Fruit fly (Drosophila melanogaster) whole organism, embryonic: ENCODE measurements around the gene CG8509.

Experiments used
- CG10431 ChIP-seq: fragments of 200-800 bp; sonication (Bioruptor generic); optimal IDR thresholded peaks from 3 replicates; lab custom pipeline; 2018; ENCODE audit warnings: missing biosample characterization, mild to moderate bottlenecking, missing genetic modification characterization
- CG11456 ChIP-seq: fragments of 200-800 bp; sonication (Bioruptor generic); IDR thresholded peaks from 3 replicates; pipeline ENCODE4 v1.3.6; 2022; ENCODE audit warnings: missing biosample characterization, missing genetic modification characterization
- CG11695 ChIP-seq: fragments of 200-800 bp; sonication (Bioruptor generic); IDR thresholded peaks from 3 replicates; pipeline ENCODE4 v1.3.6; 2022; ENCODE audit warnings: missing biosample characterization, missing genetic modification characterization
- CG1233 ChIP-seq: fragments of 200-800 bp; sonication (Bioruptor generic); optimal IDR thresholded peaks from 4 replicates; lab custom pipeline; 2018; ENCODE audit warnings: missing biosample characterization, mild to moderate bottlenecking, missing genetic modification characterization
- CG13123 ChIP-seq: fragments of 200-800 bp; sonication (Bioruptor generic); optimal IDR thresholded peaks from 2 replicates; lab custom pipeline; 2016; ENCODE audit warnings: missing biosample characterization, missing genetic modification characterization
- CG16813 ChIP-seq: fragments of 200-800 bp; sonication (Bioruptor generic); IDR thresholded peaks from 3 replicates; pipeline ENCODE4 v1.3.6; 2022; ENCODE audit warnings: missing biosample characterization, missing genetic modification characterization; ENCODE audit not compliant: partially characterized antibody
- CG17385 ChIP-seq: fragments of 200-800 bp; sonication (Bioruptor generic); optimal IDR thresholded peaks from 3 replicates; lab custom pipeline; 2018; ENCODE audit warnings: missing biosample characterization, mild to moderate bottlenecking, missing genetic modification characterization
- CG17568 ChIP-seq: fragments of 200-800 bp; sonication (Bioruptor generic); optimal IDR thresholded peaks from 2 replicates; lab custom pipeline; 2018; ENCODE audit warnings: missing biosample characterization, mild to moderate bottlenecking, missing genetic modification characterization, moderate library complexity
- CG2116 ChIP-seq: fragments of 200-800 bp; sonication (Bioruptor generic); optimal IDR thresholded peaks from 3 replicates; lab custom pipeline; 2018; ENCODE audit warnings: missing biosample characterization, mild to moderate bottlenecking, missing genetic modification characterization
- CG2129 ChIP-seq: fragments of 200-800 bp; sonication (Bioruptor generic); IDR thresholded peaks from 2 replicates; pipeline ENCODE4 v1.3.6; 2022; ENCODE audit warnings: missing biosample characterization, missing genetic modification characterization; ENCODE audit not compliant: partially characterized antibody
- CG2199 ChIP-seq: fragments of 200-800 bp; sonication (Bioruptor generic); IDR thresholded peaks from 3 replicates; pipeline ENCODE4 v1.3.6; 2022; ENCODE audit warnings: missing biosample characterization, missing genetic modification characterization
- CG30403 ChIP-seq: fragments of 200-800 bp; sonication (Bioruptor generic); optimal IDR thresholded peaks from 3 replicates; lab custom pipeline; 2016; ENCODE audit warnings: missing biosample characterization, missing genetic modification characterization
- CG43689 ChIP-seq: fragments of 200-800 bp; sonication (Bioruptor generic); IDR thresholded peaks from 2 replicates; pipeline ENCODE4 v1.3.6; 2022; ENCODE audit warnings: missing biosample characterization, missing genetic modification characterization
- CG5245 ChIP-seq: fragments of 200-800 bp; sonication (Bioruptor generic); optimal IDR thresholded peaks from 3 replicates; lab custom pipeline; 2016; ENCODE audit warnings: missing biosample characterization, missing genetic modification characterization
- CG6175 ChIP-seq: fragments of 200-800 bp; sonication (Bioruptor generic); IDR thresholded peaks from 3 replicates; pipeline ENCODE4 v1.3.6; 2022; ENCODE audit warnings: missing biosample characterization, missing genetic modification characterization
- CG6765 ChIP-seq: fragments of 200-800 bp; sonication (Bioruptor generic); optimal IDR thresholded peaks from 3 replicates; lab custom pipeline; 2017; ENCODE audit warnings: missing biosample characterization, mild to moderate bottlenecking, missing genetic modification characterization
- Dip2 ChIP-seq: fragments of 200-800 bp; sonication (Bioruptor generic); IDR thresholded peaks from 2 replicates; pipeline ENCODE4 v1.3.6; 2022; ENCODE audit warnings: missing biosample characterization, missing genetic modification characterization
- Fer3 ChIP-seq: fragments of 200-800 bp; sonication (Bioruptor generic); optimal IDR thresholded peaks from 2 replicates; lab custom pipeline; 2018; ENCODE audit warnings: missing biosample characterization, mild to moderate bottlenecking, missing genetic modification characterization, moderate library complexity
- HLH54F ChIP-seq: fragments of 200-800 bp; sonication (Bioruptor generic); optimal IDR thresholded peaks from 3 replicates; lab custom pipeline; 2016; ENCODE audit warnings: missing biosample characterization, missing genetic modification characterization
- Lpt ChIP-seq: fragments of >200 bp; optimal IDR thresholded peaks from 2 replicates; lab custom pipeline; 2018; ENCODE audit warnings: missing biosample characterization, missing genetic modification characterization
- PHDP ChIP-seq: fragments of 200-800 bp; sonication (Bioruptor generic); optimal IDR thresholded peaks from 3 replicates; lab custom pipeline; 2018; ENCODE audit warnings: missing biosample characterization, mild to moderate bottlenecking, missing genetic modification characterization, moderate library complexity
- Ptx1 ChIP-seq: fragments of 200-800 bp; sonication (Bioruptor generic); IDR thresholded peaks from 2 replicates; pipeline ENCODE4 v1.3.6; 2022; ENCODE audit warnings: missing biosample characterization, missing genetic modification characterization
- Rfx ChIP-seq: fragments of 200-800 bp; sonication (Bioruptor generic); IDR thresholded peaks from 2 replicates; pipeline ENCODE4 v1.3.6; 2022; ENCODE audit warnings: missing biosample characterization, missing genetic modification characterization
- TFAM ChIP-seq: fragments of 200-800 bp; sonication (Bioruptor generic); optimal IDR thresholded peaks from 2 replicates; lab custom pipeline; 2017; ENCODE audit warnings: missing biosample characterization, missing genetic modification characterization, inconsistent platforms
- Xrp1 ChIP-seq: fragments of 200-800 bp; sonication (Bioruptor generic); IDR thresholded peaks from 2 replicates; pipeline ENCODE4 v1.3.6; 2022; ENCODE audit warnings: missing biosample characterization, missing genetic modification characterization
- ara ChIP-seq: fragments of 200-800 bp; sonication (Bioruptor generic); IDR thresholded peaks from 2 replicates; pipeline ENCODE4 v1.3.6; 2022; ENCODE audit warnings: missing biosample characterization, missing genetic modification characterization
- bigmax ChIP-seq: fragments of 200-800 bp; sonication (Bioruptor generic); optimal IDR thresholded peaks from 2 replicates; lab custom pipeline; 2018; ENCODE audit warnings: missing biosample characterization, mild to moderate bottlenecking, missing genetic modification characterization
- bowl ChIP-seq: fragments of 200-800 bp; sonication (Bioruptor generic); IDR thresholded peaks from 2 replicates; pipeline ENCODE4 v1.3.6; 2022; ENCODE audit warnings: missing biosample characterization, missing genetic modification characterization
- btn ChIP-seq: fragments of 200-800 bp; sonication (Bioruptor generic); optimal IDR thresholded peaks from 2 replicates; lab custom pipeline; 2016; ENCODE audit warnings: missing biosample characterization, missing genetic modification characterization
- chinmo ChIP-seq: fragments of 200-800 bp; sonication (Bioruptor generic); IDR thresholded peaks from 4 replicates; pipeline ENCODE4 v1.3.6; 2022; ENCODE audit warnings: missing biosample characterization, missing genetic modification characterization; ENCODE audit not compliant: partially characterized antibody
- crp ChIP-seq, 2 experiments: fragments of 200-800 bp; sonication (Bioruptor generic); optimal IDR thresholded peaks; 2 replicates in 1 of 2; 3 replicates in 1 of 2; lab custom pipeline; 2017; ENCODE audit warnings: missing biosample characterization in 2 of 2, missing genetic modification characterization in 2 of 2, mild to moderate bottlenecking in 1 of 2, moderate library complexity in 1 of 2
- danr ChIP-seq: fragments of 200-800 bp; sonication (Bioruptor generic); IDR thresholded peaks from 2 replicates; pipeline ENCODE4 v1.3.6; 2022; ENCODE audit warnings: missing biosample characterization, missing genetic modification characterization
- exex ChIP-seq: fragments of 200-800 bp; sonication (Bioruptor generic); optimal IDR thresholded peaks from 4 replicates; lab custom pipeline; 2018; ENCODE audit warnings: missing biosample characterization, mild to moderate bottlenecking, missing genetic modification characterization, moderate library complexity
- fu2 ChIP-seq: fragments of 200-800 bp; sonication (Bioruptor generic); optimal IDR thresholded peaks from 2 replicates; lab custom pipeline; 2016; ENCODE audit warnings: missing biosample characterization, missing genetic modification characterization
- gt ChIP-seq: fragments of 200-800 bp; sonication (Bioruptor generic); IDR thresholded peaks from 2 replicates; pipeline ENCODE4 v1.3.6; 2022; ENCODE audit warnings: missing biosample characterization, missing genetic modification characterization
- her ChIP-seq: fragments of 200-800 bp; sonication (Bioruptor generic); optimal IDR thresholded peaks from 2 replicates; lab custom pipeline; 2016; ENCODE audit warnings: missing biosample characterization, missing genetic modification characterization
- insv ChIP-seq, 2 experiments: fragments of 200-800 bp; sonication (Bioruptor generic); optimal IDR thresholded peaks; 3 replicates each; lab custom pipeline; 2016 to 2018; ENCODE audit warnings: missing biosample characterization in 2 of 2, missing genetic modification characterization in 2 of 2
- lbe ChIP-seq: fragments of 200-800 bp; sonication (Bioruptor generic); optimal IDR thresholded peaks from 2 replicates; lab custom pipeline; 2016; ENCODE audit warnings: missing biosample characterization, mild to moderate bottlenecking, missing genetic modification characterization
- mirr ChIP-seq: fragments of 200-800 bp; sonication (Bioruptor generic); optimal IDR thresholded peaks from 3 replicates; lab custom pipeline; 2018; ENCODE audit warnings: missing biosample characterization, mild to moderate bottlenecking, missing genetic modification characterization
- pan ChIP-seq, 4 experiments: fragments of >200 bp in 3 of 4; fragments of 200-800 bp in 1 of 4; sonication (Bioruptor generic) in 1 of 4; optimal IDR thresholded peaks in 3 of 4; IDR thresholded peaks in 1 of 4; 2 replicates each; pipeline versions ENCODE4 v1.3.6 to Lab custom; 2017 to 2022; ENCODE audit warnings: missing biosample characterization in 2 of 4, missing genetic modification characterization in 2 of 4, mixed read lengths in 1 of 4
- rib ChIP-seq: fragments of 200-800 bp; sonication (Bioruptor generic); IDR thresholded peaks from 2 replicates; pipeline ENCODE4 v1.3.6; 2022; ENCODE audit warnings: missing biosample characterization, missing genetic modification characterization
- salm ChIP-seq: fragments of 200-800 bp; sonication (Bioruptor generic); optimal IDR thresholded peaks from 2 replicates; lab custom pipeline; 2018; ENCODE audit warnings: missing biosample characterization, mild to moderate bottlenecking, missing genetic modification characterization
- sim ChIP-seq: fragments of 200-800 bp; sonication (Bioruptor generic); IDR thresholded peaks from 2 replicates; pipeline ENCODE4 v1.3.6; 2022; ENCODE audit warnings: missing biosample characterization, missing genetic modification characterization
- so ChIP-seq: fragments of 200-800 bp; sonication (Bioruptor generic); IDR thresholded peaks from 3 replicates; pipeline ENCODE4 v1.3.6; 2022; ENCODE audit warnings: missing biosample characterization, missing genetic modification characterization
- sqz ChIP-seq: fragments of 200-800 bp; sonication (Bioruptor generic); optimal IDR thresholded peaks from 3 replicates; lab custom pipeline; 2018; ENCODE audit warnings: missing biosample characterization, mild to moderate bottlenecking, missing genetic modification characterization
- stwl ChIP-seq: fragments of 200-800 bp; sonication (Bioruptor generic); optimal IDR thresholded peaks from 3 replicates; lab custom pipeline; 2018; ENCODE audit warnings: missing biosample characterization, mild to moderate bottlenecking, missing genetic modification characterization, moderate library complexity
- trh ChIP-seq: fragments of 200-800 bp; sonication (Bioruptor generic); optimal IDR thresholded peaks from 2 replicates; lab custom pipeline; 2016; ENCODE audit warnings: missing biosample characterization, missing genetic modification characterization
- usp ChIP-seq: fragments of >200 bp; optimal IDR thresholded peaks from 2 replicates; lab custom pipeline; 2017; ENCODE audit warnings: missing biosample characterization, missing genetic modification characterization

CG8509 gene

DNA sequence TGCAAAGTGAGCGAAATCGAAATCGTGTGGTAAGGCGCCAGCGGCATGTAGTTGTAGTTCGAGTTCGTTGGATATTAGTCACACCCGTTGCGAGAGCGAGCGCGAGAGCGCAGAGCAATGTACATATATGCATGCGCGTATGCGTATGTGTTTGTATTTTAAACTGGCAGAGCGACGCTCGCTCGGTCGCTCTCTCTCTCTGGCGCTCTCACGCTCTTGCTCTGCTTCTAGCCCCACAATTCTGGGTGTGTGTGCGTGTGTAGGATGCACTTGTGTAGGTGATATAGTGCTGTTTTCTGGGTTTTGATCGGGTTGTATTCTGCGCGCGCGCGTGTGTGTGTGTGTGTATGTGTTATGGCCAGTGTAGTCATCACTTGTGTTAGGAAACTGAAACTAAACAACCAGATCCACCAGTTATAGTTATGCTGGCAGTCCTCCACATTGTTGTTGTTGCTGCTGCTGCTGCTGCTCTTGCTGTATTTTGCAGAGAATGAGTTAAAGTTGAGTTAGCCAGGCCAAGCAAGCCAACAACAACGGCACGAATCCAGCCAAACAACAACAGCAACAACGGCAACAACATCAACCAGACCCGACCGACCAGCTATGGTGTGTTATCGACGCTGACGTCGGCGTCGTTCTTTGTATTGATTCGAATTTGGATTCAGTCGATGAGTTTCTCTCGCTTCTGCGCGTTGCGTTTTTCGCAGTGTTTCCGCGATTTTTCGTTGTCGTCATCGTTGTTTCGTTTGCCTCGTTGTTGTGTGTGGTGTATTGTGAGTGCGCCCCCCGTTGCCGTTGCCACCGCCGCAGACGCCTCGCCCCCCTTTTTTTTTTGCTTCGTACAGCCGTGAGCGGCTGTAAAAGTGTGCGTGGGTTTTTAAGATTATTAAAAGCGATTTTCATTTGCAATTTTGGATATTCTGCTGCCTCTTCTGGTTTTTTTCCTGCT, 2.6 kb downstream of the CG8509 start (continued):
- TF ChIP-seq CG6765 (GFP tag; lab: Kevin White, UChicago) (peak; percentile 56), CG2199 (GFP tag; lab: Robert Waterston, UW) (0 out of 3 replicates have a peak, but pooled peaks have one; percentile 23), so (GFP tag; lab: Robert Waterston, UW) (peak; percentile 38; the same call in 2 of the 3 replicates), rib (peak; percentile 82), gt (no peak), CG30403 (GFP tag; lab: Kevin White, UChicago) (no peak), salm (tag; lab: Kevin White, UChicago) (no peak), CG10431 (peak; percentile 76), Dip2 (no peak), CG17568 (GFP tag; lab: Kevin White, UChicago) (no peak), Ptx1 (GFP tag; lab: Robert Waterston, UW) (no peak), TFAM (GFP tag; lab: Kevin White, UChicago) (no peak), crp (GFP tag; optimal IDR thresholded peaks at IDR 0.05; lab: Kevin White, UChicago) (no peak), PHDP (tag; lab: Kevin White, UChicago) (no peak), CG16813 (GFP tag; lab: Robert Waterston, UW) (no peak), CG13123 (no peak), CG1233 (no peak), CG2116 (no peak), usp (GFP tag; lab: Kevin White, UChicago) (no peak), CG43689 (no peak), bigmax (GFP tag; lab: Kevin White, UChicago) (no peak), lbe (GFP tag; lab: Kevin White, UChicago) (peak; percentile 48), CG2129 (GFP tag; lab: Robert Waterston, UW) (0 out of 2 replicates have a peak, but pooled peaks have one; percentile 13), Rfx (GFP tag; lab: Robert Waterston, UW) (peak; percentile 51), pan (optimal IDR thresholded peaks at IDR 0.05; lab: Kevin White, UChicago) (no peak), pan (GFP tag; optimal IDR thresholded peaks at IDR 0.05 in 1 of 2, IDR thresholded peaks at IDR 0.05 in 1 of 2) (peak in 1 of 2 experiments; percentile 26), CG5245 (GFP tag; lab: Kevin White, UChicago) (no peak), insv (GFP tag; optimal IDR thresholded peaks at IDR 0.05; lab: Kevin White, UChicago) (peak in 1 of 2 experiments; percentile 64), Fer3 (tag; lab: Kevin White, UChicago) (no peak), fu2 (GFP tag; lab: Kevin White, UChicago) (no peak), mirr (GFP tag; lab: Kevin White, UChicago) (peak; percentile 44), trh (GFP tag; lab: Kevin White, UChicago) (no peak), bowl (GFP tag; lab: Robert Waterston, UW) (no peak; the same call in 1 of the 2 replicates), ara (GFP tag; lab: Robert Waterston, UW) (no peak), Xrp1 (GFP tag; lab: Robert Waterston, UW) (no peak; the same call in 1 of the 2 replicates), CG11695 (GFP tag; lab: Robert Waterston, UW) (no peak), sqz (GFP tag; lab: Kevin White, UChicago) (peak; percentile 44), sim (GFP tag; lab: Robert Waterston, UW) (no peak), chinmo (GFP tag; lab: Robert Waterston, UW) (peak; percentile 96), CG17385 (GFP tag; lab: Kevin White, UChicago) (peak; percentile 70), exex (tag; lab: Kevin White, UChicago) (peak; percentile 1), danr (GFP tag; lab: Robert Waterston, UW) (no peak), btn (GFP tag; lab: Kevin White, UChicago) (no peak), her (GFP tag; lab: Kevin White, UChicago) (no peak), HLH54F (GFP tag; lab: Kevin White, UChicago) (no peak), CG6175 (GFP tag; lab: Robert Waterston, UW) (peak; percentile 95), CG11456 (GFP tag; lab: Robert Waterston, UW) (no peak), stwl (tag; lab: Kevin White, UChicago) (no peak), Lpt (GFP tag; lab: Kevin White, UChicago) (no peak)
